Fruit fly (Drosophila melanogaster) whole organism, pupa: ENCODE data around the gene CG11658.

Experiments used
- CG10348 ChIP-seq: fragments of 200-800 bp; sonication (Bioruptor generic); IDR thresholded peaks from 2 replicates; pipeline ENCODE4 v1.3.6; 2022; ENCODE audit warnings: missing biosample characterization, missing genetic modification characterization
- CG13204 ChIP-seq: fragments of 200-800 bp; sonication (Bioruptor generic); optimal IDR thresholded peaks from 2 replicates; lab custom pipeline; 2018; ENCODE audit warnings: missing biosample characterization, mild to moderate bottlenecking, missing genetic modification characterization, moderate library complexity
- CG14655 ChIP-seq: fragments of 200-800 bp; sonication (Bioruptor generic); optimal IDR thresholded peaks from 3 replicates; lab custom pipeline; 2017; ENCODE audit warnings: mild to moderate bottlenecking, missing biosample characterization, missing genetic modification reagents, missing genetic modification characterization
- CG15710 ChIP-seq: fragments of 200-800 bp; sonication (Bioruptor generic); optimal IDR thresholded peaks from 2 replicates; lab custom pipeline; 2018; ENCODE audit warnings: missing biosample characterization, mild to moderate bottlenecking, missing genetic modification characterization, moderate library complexity
- CG17806 ChIP-seq: fragments of 200-800 bp; sonication (Bioruptor generic); optimal IDR thresholded peaks from 2 replicates; lab custom pipeline; 2018; ENCODE audit warnings: missing biosample characterization, mild to moderate bottlenecking, missing genetic modification characterization, moderate library complexity
- CG32121 ChIP-seq: fragments of 200-800 bp; sonication (Bioruptor generic); IDR thresholded peaks from 2 replicates; pipeline ENCODE4 v1.3.6; 2022; ENCODE audit warnings: missing biosample characterization, missing genetic modification characterization
- CG34367 ChIP-seq: fragments of 200-800 bp; sonication (Bioruptor generic); optimal IDR thresholded peaks from 2 replicates; lab custom pipeline; 2018; ENCODE audit warnings: missing biosample characterization, mild to moderate bottlenecking, missing genetic modification characterization
- CG4496 ChIP-seq: fragments of 200-800 bp; sonication (Bioruptor generic); IDR thresholded peaks from 3 replicates; pipeline ENCODE4 v1.3.6; 2022; ENCODE audit warnings: missing biosample characterization, missing genetic modification characterization
- CG8159 ChIP-seq: fragments of 200-800 bp; sonication (Bioruptor generic); optimal IDR thresholded peaks from 3 replicates; lab custom pipeline; 2018; ENCODE audit warnings: missing biosample characterization, mild to moderate bottlenecking, missing genetic modification characterization, moderate library complexity
- CG8301 ChIP-seq: fragments of 200-800 bp; sonication (Bioruptor generic); optimal IDR thresholded peaks from 2 replicates; lab custom pipeline; 2018; ENCODE audit warnings: missing biosample characterization, mild to moderate bottlenecking, missing genetic modification characterization
- CG9948 ChIP-seq: fragments of 200-800 bp; sonication (Bioruptor generic); optimal IDR thresholded peaks from 2 replicates; lab custom pipeline; 2018; ENCODE audit warnings: missing biosample characterization, mild to moderate bottlenecking, missing genetic modification characterization, moderate library complexity
- D1 ChIP-seq: fragments of 200-800 bp; sonication (Bioruptor generic); optimal IDR thresholded peaks from 2 replicates; lab custom pipeline; 2018; ENCODE audit warnings: missing biosample characterization, mild to moderate bottlenecking, missing genetic modification characterization, moderate library complexity
- Ets98B ChIP-seq: fragments of 200-800 bp; sonication (Bioruptor generic); IDR thresholded peaks from 2 replicates; pipeline ENCODE4 v1.3.6; 2022; ENCODE audit warnings: missing biosample characterization, missing genetic modification characterization
- Pif1A ChIP-seq: fragments of 200-800 bp; sonication (Bioruptor generic); optimal IDR thresholded peaks from 3 replicates; lab custom pipeline; 2016; ENCODE audit warnings: missing biosample characterization, missing genetic modification characterization
- Pif1B ChIP-seq: fragments of 200-800 bp; sonication (Bioruptor generic); optimal IDR thresholded peaks from 3 replicates; lab custom pipeline; 2016; ENCODE audit warnings: missing biosample characterization, missing genetic modification characterization
- fd96Ca ChIP-seq: fragments of 200-800 bp; sonication (Bioruptor generic); IDR thresholded peaks from 3 replicates; pipeline ENCODE4 v1.3.6; 2022; ENCODE audit warnings: missing biosample characterization, missing genetic modification characterization
- gl ChIP-seq: fragments of 200-800 bp; sonication (Bioruptor generic); optimal IDR thresholded peaks from 2 replicates; lab custom pipeline; 2018; ENCODE audit warnings: missing biosample characterization, mild to moderate bottlenecking, missing genetic modification characterization
- rn ChIP-seq: fragments of 200-800 bp; sonication (Bioruptor generic); IDR thresholded peaks from 2 replicates; pipeline ENCODE4 v1.3.6; 2022; ENCODE audit warnings: missing biosample characterization, missing genetic modification characterization

The CG11658 gene

dm6 chr3L:11681794-11682193 lies 26.6 kb downstream of the CG11658 start, which contains the start of gene TfIIEalpha:
TfIIEalpha (plus strand) TSS chr3L:11682038.
- TF ChIP-seq CG13204 (GFP tag; lab: Kevin White, UChicago) (no peak), D1 (tag; lab: Kevin White, UChicago) (peak; percentile 21)

- TF ChIP-seq CG4496 (peak; percentile 76), CG8159 (no peak), CG8301 (tag; lab: Kevin White, UChicago) (peak; percentile 1), Pif1A (peak; percentile 44), fd96Ca (GFP tag; lab: Robert Waterston, UW) (peak; percentile 74; the same call in 2 of the 3 replicates), Ets98B (GFP tag; lab: Robert Waterston, UW) (peak; percentile 79), Pif1B (GFP tag; lab: Kevin White, UChicago) (no peak), CG14655 (GFP tag; lab: Kevin White, UChicago) (peak; percentile 38), CG32121 (GFP tag; lab: Robert Waterston, UW) (peak; percentile 72), CG9948 (no peak), CG17806 (tag; lab: Kevin White, UChicago) (no peak), rn (peak; percentile 42; the same call in 1 of the 2 replicates)
- TF ChIP-seq, all 21 proteins: peak for 8
Measured at dm6 chr3L:11680298-11680697, 28.1 kb downstream of the CG11658 start, which contains the start of gene CG32085. CG32085 (minus strand) TSS chr3L:11680344.

dm6 chr3L:11678313-11678817 lies 30.0 kb downstream of the CG11658 start:
- no peak for TF ChIP-seq Pif1A
- TF ChIP-seq CG10348 (GFP tag; lab: Robert Waterston, UW), result no peak
- TF ChIP-seq CG8301 (tag; lab: Kevin White, UChicago), result no peak
- no peak for TF ChIP-seq CG9948
- TF ChIP-seq CG4496, result no peak
- TF ChIP-seq CG13204 (GFP tag; lab: Kevin White, UChicago), result no peak

dm6 chr3L:11656189-11656588 lies 52.2 kb downstream of the CG11658 start:
- TF ChIP-seq CG34367 (tag; lab: Kevin White, UChicago), result peak; percentile 37
- TF ChIP-seq CG17806 (tag; lab: Kevin White, UChicago), result peak; percentile 51
- no peak for TF ChIP-seq CG9948
- TF ChIP-seq CG4496, result peak; percentile 93
- TF ChIP-seq Ets98B (GFP tag; lab: Robert Waterston, UW), result peak; percentile 92
- TF ChIP-seq fd96Ca (GFP tag; lab: Robert Waterston, UW), result peak; percentile 91
- TF ChIP-seq CG15710 (tag; lab: Kevin White, UChicago), result peak; percentile 54
- peak; percentile 59 for TF ChIP-seq CG8159
- TF ChIP-seq CG14655 (GFP tag; lab: Kevin White, UChicago), result peak; percentile 82
- TF ChIP-seq Pif1A, result peak; percentile 50
- TF ChIP-seq D1 (tag; lab: Kevin White, UChicago), result no peak
- TF ChIP-seq CG10348 (GFP tag; lab: Robert Waterston, UW), result peak; percentile 85; the same call in 1 of the 2 replicates
- peak; percentile 82 for TF ChIP-seq CG32121 (GFP tag; lab: Robert Waterston, UW)
- TF ChIP-seq CG13204 (GFP tag; lab: Kevin White, UChicago), result no peak
- TF ChIP-seq CG8301 (tag; lab: Kevin White, UChicago), result peak; percentile 63
- peak; percentile 7 for TF ChIP-seq Pif1B (GFP tag; lab: Kevin White, UChicago)
- no peak for TF ChIP-seq gl (tag; lab: Kevin White, UChicago)
- peak; percentile 38; the same call in 1 of the 2 replicates for TF ChIP-seq rn
